Fruit fly (Drosophila melanogaster): ENCODE data around the gene Strump.
A peak's percentile ranks its signal among the peaks of the same experiment; 100 is the strongest.

The Strump gene

DNA sequence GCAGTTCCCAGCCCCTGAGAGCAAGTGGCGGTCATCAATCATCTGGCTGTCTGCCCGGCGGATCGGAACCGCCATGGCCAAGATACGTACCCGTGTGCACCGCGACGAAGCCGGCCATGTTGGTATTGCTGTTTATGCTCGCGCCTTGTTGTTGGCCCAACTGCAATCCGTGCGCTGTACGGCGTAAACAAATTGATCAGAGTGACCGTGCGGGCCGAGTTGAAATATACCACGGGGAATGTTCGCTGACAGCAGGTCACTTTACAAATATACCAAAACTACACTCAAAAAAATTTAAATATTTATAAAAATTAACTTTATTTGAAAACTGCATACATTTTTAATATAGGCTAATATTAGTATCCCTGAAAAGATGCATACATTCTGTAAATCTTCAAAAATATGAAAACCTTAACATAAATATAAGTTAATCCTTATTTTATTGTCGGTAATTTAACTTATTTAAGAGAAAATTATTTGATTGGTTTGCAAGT, 34.4 kb upstream of the Strump start, which contains the start of gene Tasp1 (continued):
- peak; percentile 31 for TF ChIP-seq CG6683 (GFP tag; optimal IDR thresholded peaks at IDR 0.05)
- no peak; the same call in 2 of the 3 replicates for TF ChIP-seq CG34224 (GFP tag; IDR thresholded peaks at IDR 0.05; ENCODE audit: partially characterized antibody)
- TF ChIP-seq Aef1 (GFP tag; IDR thresholded peaks at IDR 0.05): peak; percentile 60
- TF ChIP-seq Dfd (GFP tag; optimal IDR thresholded peaks at IDR 0.05): no peak
- TF ChIP-seq CG13775 (GFP tag; optimal IDR thresholded peaks at IDR 0.05): peak; percentile 49
- no peak for TF ChIP-seq crc (GFP tag; optimal IDR thresholded peaks at IDR 0.05)
- TF ChIP-seq Lpt (GFP tag; optimal IDR thresholded peaks at IDR 0.05): no peak
- TF ChIP-seq CG9797 (GFP tag; optimal IDR thresholded peaks at IDR 0.05): peak; percentile 82
- TF ChIP-seq Sry-β (GFP tag; optimal IDR thresholded peaks at IDR 0.05): no peak
- TF ChIP-seq CG6765 (GFP tag; optimal IDR thresholded peaks at IDR 0.05): no peak
- TF ChIP-seq CG7839 (tag; optimal IDR thresholded peaks at IDR 0.05): peak; percentile 80
- TF ChIP-seq Hr78 (GFP tag; optimal IDR thresholded peaks at IDR 0.05): no peak
- TF ChIP-seq CG12236 (GFP tag; optimal IDR thresholded peaks at IDR 0.05): no peak
- no peak for TF ChIP-seq p53 (GFP tag; optimal IDR thresholded peaks at IDR 0.05)
- no peak for TF ChIP-seq aop (GFP tag; IDR thresholded peaks at IDR 0.05)
- TF ChIP-seq Mad (GFP tag; optimal IDR thresholded peaks at IDR 0.05): peak; percentile 21
- TF ChIP-seq kni (GFP tag; optimal IDR thresholded peaks at IDR 0.05): no peak

DNA sequence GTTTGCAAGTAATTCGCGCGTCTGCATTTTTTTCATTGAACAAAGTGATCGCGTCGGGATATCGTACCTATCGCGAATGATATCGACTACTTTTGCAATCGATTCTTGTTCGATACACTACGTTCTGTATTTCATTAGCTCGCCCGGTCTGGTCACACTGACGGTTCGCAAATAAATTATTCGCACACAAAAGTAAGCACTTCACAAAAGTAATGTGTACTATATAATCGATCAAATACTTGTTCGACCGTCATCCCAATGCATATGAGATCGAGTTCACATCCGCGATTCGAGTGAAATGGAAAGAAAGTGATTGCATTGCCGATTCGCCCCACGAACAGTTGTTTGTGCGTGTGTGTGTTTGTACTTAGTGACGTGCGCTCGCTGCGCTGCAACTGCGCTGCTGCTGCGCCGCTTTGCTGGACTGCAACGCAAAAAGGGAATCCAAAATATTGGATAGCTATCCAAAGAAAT, 31.4 kb upstream of the Strump start, which contains the start of the genes CG5235 and ClC-c:
Gene CG5235 (minus strand): TSS at position 63 of the 474 bp plus-strand sequence.
Gene ClC-c (plus strand): TSS at position 125 of the 474 bp plus-strand sequence.
- peak; percentile 74 for TF ChIP-seq sna (GFP tag; IDR thresholded peaks at IDR 0.05; ENCODE audit: partially characterized antibody)
- peak; percentile 76 for TF ChIP-seq CG3995 (GFP tag; optimal IDR thresholded peaks at IDR 0.05)
- TF ChIP-seq amos (GFP tag; IDR thresholded peaks at IDR 0.05; ENCODE audit: partially characterized antibody): peak; percentile 87
- no peak for TF ChIP-seq hkb (optimal IDR thresholded peaks at IDR 0.05)
- no peak for TF ChIP-seq hkb (GFP tag; IDR thresholded peaks at IDR 0.05)
- TF ChIP-seq CG32767 (GFP tag; IDR thresholded peaks at IDR 0.05): no peak
- TF ChIP-seq HLH4C (GFP tag; IDR thresholded peaks at IDR 0.05; ENCODE audit: partially characterized antibody): peak; percentile 84
- TF ChIP-seq CG7745 (tag; optimal IDR thresholded peaks at IDR 0.05): peak; percentile 46
- TF ChIP-seq CG7786 (GFP tag; optimal IDR thresholded peaks at IDR 0.05): no peak
- TF ChIP-seq Dref (GFP tag; IDR thresholded peaks at IDR 0.05): peak; percentile 94
- TF ChIP-seq BtbVII (GFP tag; optimal IDR thresholded peaks at IDR 0.05): no peak
- TF ChIP-seq CG2712 (tag; optimal IDR thresholded peaks at IDR 0.05): no peak
- TF ChIP-seq stwl (tag; optimal IDR thresholded peaks at IDR 0.05): peak; percentile 65
- TF ChIP-seq MBD-R2 (GFP tag; IDR thresholded peaks at IDR 0.05): peak; percentile 56
- TF ChIP-seq repo (GFP tag; optimal IDR thresholded peaks at IDR 0.05): no peak
- TF ChIP-seq CG2199 (GFP tag; IDR thresholded peaks at IDR 0.05): no peak
- no peak for TF ChIP-seq sens-2 (GFP tag; IDR thresholded peaks at IDR 0.05)
- TF ChIP-seq CG10321 (GFP tag; IDR thresholded peaks at IDR 0.05): no peak
- peak; percentile 16 for TF ChIP-seq her (GFP tag; optimal IDR thresholded peaks at IDR 0.05)
- TF ChIP-seq sug (tag; optimal IDR thresholded peaks at IDR 0.05): no peak
- TF ChIP-seq CG15696 (tag; optimal IDR thresholded peaks at IDR 0.05): no peak
- no peak for TF ChIP-seq Sry-β (GFP tag; optimal IDR thresholded peaks at IDR 0.05)
- TF ChIP-seq CG6791 (GFP tag; IDR thresholded peaks at IDR 0.05; ENCODE audit: partially characterized antibody): peak; percentile 88
- no peak for TF ChIP-seq CG10274 (GFP tag; optimal IDR thresholded peaks at IDR 0.05)
- no peak for TF ChIP-seq gt (GFP tag; IDR thresholded peaks at IDR 0.05)
- TF ChIP-seq ranshi (GFP tag; IDR thresholded peaks at IDR 0.05): no peak
- TF ChIP-seq bbx (GFP tag; IDR thresholded peaks at IDR 0.05; ENCODE audit: partially characterized antibody): peak; percentile 91
- TF ChIP-seq Stat92E (GFP tag; optimal IDR thresholded peaks at IDR 0.05): peak in 1 of 3 experiments; percentile 46
- TF ChIP-seq Dp (GFP tag; optimal IDR thresholded peaks at IDR 0.05): peak; percentile 65
- TF ChIP-seq CG17328 (GFP tag; IDR thresholded peaks at IDR 0.05): no peak
- TF ChIP-seq ind (GFP tag; optimal IDR thresholded peaks at IDR 0.05): no peak
- TF ChIP-seq CG17361 (GFP tag; IDR thresholded peaks at IDR 0.05): no peak
- TF ChIP-seq HmgD (GFP tag; optimal IDR thresholded peaks at IDR 0.05): peak; percentile 60
- TF ChIP-seq D19B (GFP tag; optimal IDR thresholded peaks at IDR 0.05): no peak
